Fruit fly (Drosophila melanogaster): Measurements from ENCODE around the gene PIG-U.
A peak's percentile ranks its signal among the peaks of the same experiment; 100 is the strongest.

PIG-U gene

DNA sequence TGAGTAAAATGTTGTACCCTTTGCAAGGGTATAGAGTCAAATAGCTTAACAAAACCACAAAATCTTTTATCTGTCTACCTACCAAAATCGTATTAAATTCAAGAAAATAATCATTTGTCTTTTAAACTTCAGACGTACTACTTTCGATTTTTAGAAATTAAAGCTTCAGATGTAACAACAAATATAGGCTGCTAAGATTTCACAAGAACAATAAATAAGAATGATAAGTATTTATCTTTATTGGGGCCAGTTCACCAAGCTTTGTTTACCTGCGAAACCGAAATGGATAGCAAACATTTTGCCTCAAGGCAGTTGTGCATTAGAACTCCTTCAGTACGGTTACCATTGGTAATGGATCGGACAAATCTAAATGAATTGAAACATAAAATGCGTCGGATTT, 24.5 kb upstream of the PIG-U start, which contains the start of gene CG43400:
TSS of gene CG43400 (plus strand) at position 301 of the 400 bp plus-strand sequence.
- no peak for TF ChIP-seq CG15336 (GFP tag; IDR thresholded peaks at IDR 0.05)

dm6 chr2L:8496269-8496668, 18.6 kb upstream of the PIG-U start, which contains the start of gene Bace:
Gene Bace, minus strand, starts transcription at chr2L:8496307.
- TF ChIP-seq CG6792 (GFP tag; optimal IDR thresholded peaks at IDR 0.05) (no peak), CG6163 (GFP tag; IDR thresholded peaks at IDR 0.05) (no peak), esn (GFP tag; optimal IDR thresholded peaks at IDR 0.05) (no peak), fkh (GFP tag; optimal IDR thresholded peaks at IDR 0.05) (no peak), Sox14 (GFP tag; optimal IDR thresholded peaks at IDR 0.05) (no peak), spab (GFP tag; optimal IDR thresholded peaks at IDR 0.05) (no peak), Hr38 (GFP tag; optimal IDR thresholded peaks at IDR 0.05) (no peak), CG3032 (tag; optimal IDR thresholded peaks at IDR 0.05) (no peak), net (GFP tag; optimal IDR thresholded peaks at IDR 0.05) (no peak), CG34406 (GFP tag; optimal IDR thresholded peaks at IDR 0.05) (no peak), Hr4 (GFP tag; optimal IDR thresholded peaks at IDR 0.05) (no peak), pdm3 (GFP tag; optimal IDR thresholded peaks at IDR 0.05) (no peak), topi (GFP tag; optimal IDR thresholded peaks at IDR 0.05) (no peak), acj6 (GFP tag; optimal IDR thresholded peaks at IDR 0.05) (no peak), Sox102F (GFP tag; optimal IDR thresholded peaks at IDR 0.05) (no peak), ss (GFP tag; optimal IDR thresholded peaks at IDR 0.05) (no peak), CG3919 (GFP tag; optimal IDR thresholded peaks at IDR 0.05) (no peak), Smox (GFP tag; optimal IDR thresholded peaks at IDR 0.05) (no peak), fd59A (GFP tag; optimal IDR thresholded peaks at IDR 0.05) (no peak)

DNA sequence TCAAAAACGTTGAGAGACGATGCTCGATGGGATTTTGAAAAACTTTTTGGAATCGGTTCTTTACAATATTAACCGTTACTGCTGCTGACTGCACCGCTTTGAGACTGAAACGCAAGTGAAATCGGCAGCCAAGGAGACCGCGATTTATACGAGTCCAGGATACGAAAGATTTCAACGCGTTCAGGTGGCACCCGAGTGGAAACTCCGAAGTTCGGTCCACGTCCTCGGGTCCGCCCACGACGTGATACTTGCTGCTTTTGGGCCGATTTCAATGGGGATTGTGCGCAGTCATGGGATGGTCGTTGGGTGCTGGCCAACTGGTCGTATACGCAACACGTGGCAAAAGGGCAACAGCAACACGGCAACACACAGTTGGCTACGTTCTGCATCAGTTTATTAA, 8.2 kb upstream of the PIG-U start, which contains the start of gene Dh31:
TSS of gene Dh31 (minus strand) at position 117 of the 400 bp plus-strand sequence.
- no peak for TF ChIP-seq Sox102F (GFP tag; optimal IDR thresholded peaks at IDR 0.05)
- TF ChIP-seq Hr39 (GFP tag; optimal IDR thresholded peaks at IDR 0.05) = no peak
- TF ChIP-seq OdsH (GFP tag; optimal IDR thresholded peaks at IDR 0.05) = no peak
- no peak for TF ChIP-seq Ets21C (GFP tag; optimal IDR thresholded peaks at IDR 0.05)
- no peak for TF ChIP-seq dac (GFP tag; optimal IDR thresholded peaks at IDR 0.05)
- no peak for TF ChIP-seq pdm3 (GFP tag; optimal IDR thresholded peaks at IDR 0.05)
- TF ChIP-seq CG11762 (GFP tag; optimal IDR thresholded peaks at IDR 0.05; ENCODE audit: insufficient read depth) = no peak
- no peak for TF ChIP-seq CG11294 (GFP tag; IDR thresholded peaks at IDR 0.05)
- no peak for TF ChIP-seq CG7368 (GFP tag; optimal IDR thresholded peaks at IDR 0.05)

DNA sequence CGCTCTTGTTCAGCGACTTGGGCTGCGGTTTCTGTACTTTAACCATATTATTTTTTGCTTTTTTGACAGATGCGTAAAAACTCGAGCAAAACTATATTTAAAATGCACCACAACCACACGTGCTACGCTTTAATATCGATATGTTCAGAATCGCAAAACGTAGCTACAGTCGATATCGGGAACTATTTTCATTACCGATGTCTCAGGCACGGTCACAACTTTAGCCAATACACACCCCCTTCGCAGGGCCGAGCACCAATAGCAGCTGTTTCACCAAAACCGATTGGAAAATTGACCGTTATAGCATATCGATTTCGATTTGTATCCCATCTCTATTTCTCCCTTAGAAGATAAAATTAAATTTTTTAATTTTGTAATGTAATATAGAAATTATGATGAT, 3.2 kb upstream of the PIG-U start, which contains the start of gene CG13096:
TSS of gene CG13096 (minus strand) at position 144 of the 400 bp plus-strand sequence.
- TF ChIP-seq Met (GFP tag; optimal IDR thresholded peaks at IDR 0.05) = no peak
- TF ChIP-seq CG34406 (GFP tag; optimal IDR thresholded peaks at IDR 0.05) = no peak
- no peak for TF ChIP-seq Sox14 (GFP tag; optimal IDR thresholded peaks at IDR 0.05)
- no peak for TF ChIP-seq Sox15 (GFP tag; optimal IDR thresholded peaks at IDR 0.05)
- TF ChIP-seq eg (GFP tag; IDR thresholded peaks at IDR 0.05) = no peak
- no peak for TF ChIP-seq Hr39 (GFP tag; optimal IDR thresholded peaks at IDR 0.05)
- no peak for TF ChIP-seq net (GFP tag; optimal IDR thresholded peaks at IDR 0.05)
- no peak for TF ChIP-seq CG7368 (GFP tag; optimal IDR thresholded peaks at IDR 0.05)
- no peak for TF ChIP-seq Eip75B (GFP tag; optimal IDR thresholded peaks at IDR 0.05)

DNA sequence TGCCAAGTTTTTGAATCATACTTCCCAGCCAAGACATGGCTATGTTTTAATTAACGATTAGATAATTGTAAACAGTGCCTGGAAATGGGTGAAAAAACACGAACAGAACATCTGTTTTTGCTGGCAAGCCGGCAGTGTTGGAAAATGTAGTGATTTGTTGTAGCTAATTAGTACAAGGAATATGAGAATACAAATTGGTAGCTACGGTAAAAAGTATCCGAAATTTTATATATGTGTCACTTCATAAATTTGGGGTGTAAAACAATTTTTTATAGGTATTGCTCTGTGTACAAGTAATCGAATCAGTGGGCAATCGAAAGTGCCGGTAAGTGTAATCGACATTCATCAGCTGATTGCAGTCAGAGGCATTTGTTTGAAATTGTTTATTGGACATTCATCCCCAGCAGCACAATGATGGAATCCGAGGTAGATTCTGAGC, 2.4 kb downstream of the PIG-U start, which contains the start of the genes mRpL51 and Uba4:
TSS of gene mRpL51 (minus strand) at position 125 of the 439 bp plus-strand sequence.
TSS of gene Uba4 (plus strand) at position 156 of the 439 bp plus-strand sequence.
- TF ChIP-seq CG6276 (GFP tag; optimal IDR thresholded peaks at IDR 0.05) = no peak
- TF ChIP-seq cyc (GFP tag; optimal IDR thresholded peaks at IDR 0.05) = peak; percentile 19
- peak; percentile 25 for TF ChIP-seq CG3032 (tag; optimal IDR thresholded peaks at IDR 0.05)
- TF ChIP-seq esn (GFP tag; optimal IDR thresholded peaks at IDR 0.05) = peak; percentile 69
- no peak for TF ChIP-seq eg (GFP tag; IDR thresholded peaks at IDR 0.05)
- no peak for TF ChIP-seq net (GFP tag; optimal IDR thresholded peaks at IDR 0.05)
- TF ChIP-seq CG16779 (tag; optimal IDR thresholded peaks at IDR 0.05) = no peak
- TF ChIP-seq Eip78C (GFP tag) = peak; percentile 74
- TF ChIP-seq CG9139 (GFP tag; optimal IDR thresholded peaks at IDR 0.05) = no peak
- TF ChIP-seq Eip93F (GFP tag; optimal IDR thresholded peaks at IDR 0.05) = no peak
- TF ChIP-seq Lpt (GFP tag; optimal IDR thresholded peaks at IDR 0.05) = no peak
- no peak for TF ChIP-seq CG6808 (GFP tag; optimal IDR thresholded peaks at IDR 0.05)
- peak; percentile 46 for TF ChIP-seq CG6792 (GFP tag; optimal IDR thresholded peaks at IDR 0.05)
- peak; percentile 56 for TF ChIP-seq OdsH (GFP tag; optimal IDR thresholded peaks at IDR 0.05)
- TF ChIP-seq lz (GFP tag; optimal IDR thresholded peaks at IDR 0.05) = peak; percentile 45
- peak; percentile 8 for TF ChIP-seq CG11762 (GFP tag; optimal IDR thresholded peaks at IDR 0.05; ENCODE audit: insufficient read depth)
- no peak for TF ChIP-seq CG8632 (GFP tag; optimal IDR thresholded peaks at IDR 0.05)
- TF ChIP-seq ss (GFP tag; optimal IDR thresholded peaks at IDR 0.05) = no peak
- TF ChIP-seq Ets21C (GFP tag; optimal IDR thresholded peaks at IDR 0.05) = no peak
- TF ChIP-seq Hr4 (GFP tag; optimal IDR thresholded peaks at IDR 0.05) = no peak
- no peak for TF ChIP-seq CG7368 (GFP tag; optimal IDR thresholded peaks at IDR 0.05)
- TF ChIP-seq CG6854 (GFP tag; optimal IDR thresholded peaks at IDR 0.05) = no peak
- TF ChIP-seq CG11902 (GFP tag; optimal IDR thresholded peaks at IDR 0.05) = no peak

All from whole organism, prepupa.